Worm (Caenorhabditis elegans) whole organism, late embryonic: Measurements from ENCODE around the gene ppk-2.

Experiments
- C08G9.2 ChIP-seq: sonication (generic microtip); optimal IDR thresholded peaks from 2 replicates; lab custom pipeline; 2016; ENCODE audit warnings: mild to moderate bottlenecking, missing genetic modification characterization, moderate library complexity, missing compliant biosample characterization
- K02D7.2 ChIP-seq: sonication (generic microtip); optimal IDR thresholded peaks from 2 replicates; lab custom pipeline; 2017; ENCODE audit warnings: mild to moderate bottlenecking, missing genetic modification characterization, missing compliant biosample characterization
- K09A11.1 ChIP-seq: sonication (generic microtip); optimal IDR thresholded peaks from 2 replicates; lab custom pipeline; 2017; ENCODE audit warnings: antibody characterized with exemption, mild to moderate bottlenecking, missing genetic modification characterization, missing compliant biosample characterization; ENCODE audit not compliant: insufficient read depth
- T23F11.4 ChIP-seq: fragments of 200-800 bp; sonication (Bioruptor generic); optimal IDR thresholded peaks from 2 replicates; lab custom pipeline; 2018; ENCODE audit warnings: mild to moderate bottlenecking, missing genetic modification characterization, missing compliant biosample characterization
- Y22D7AL.16 ChIP-seq: sonication (generic microtip); optimal IDR thresholded peaks from 2 replicates; lab custom pipeline; 2016; ENCODE audit warnings: missing genetic modification characterization, missing compliant biosample characterization
- ahr-1 ChIP-seq: sonication (generic microtip); optimal IDR thresholded peaks from 2 replicates; lab custom pipeline; 2016; ENCODE audit warnings: missing genetic modification characterization, missing compliant biosample characterization
- ama-1 ChIP-seq: fragments of 150-350 bp; optimal IDR thresholded peaks from 2 replicates; lab custom pipeline; 2014
- ceh-19 ChIP-seq: fragments of 200-800 bp; sonication (Bioruptor generic); optimal IDR thresholded peaks from 2 replicates; lab custom pipeline; 2018; ENCODE audit warnings: mild to moderate bottlenecking, missing genetic modification characterization, missing compliant biosample characterization
- ceh-2 ChIP-seq: sonication (generic microtip); optimal IDR thresholded peaks from 2 replicates; lab custom pipeline; 2016; ENCODE audit warnings: missing genotype, missing genetic modification characterization, missing compliant biosample characterization
- ceh-24 ChIP-seq: sonication (generic microtip); optimal IDR thresholded peaks from 2 replicates; lab custom pipeline; 2016; ENCODE audit warnings: mild to moderate bottlenecking, missing genetic modification characterization, missing compliant biosample characterization
- ceh-31 ChIP-seq: sonication (generic microtip); optimal IDR thresholded peaks from 2 replicates; lab custom pipeline; 2016; ENCODE audit warnings: missing genetic modification characterization, missing compliant biosample characterization
- ceh-34 ChIP-seq: sonication (generic microtip); optimal IDR thresholded peaks from 2 replicates; lab custom pipeline; 2016; ENCODE audit warnings: mild to moderate bottlenecking, missing genetic modification characterization, missing compliant biosample characterization
- ceh-45 ChIP-seq: fragments of 200-800 bp; sonication (Bioruptor generic); IDR thresholded peaks from 2 replicates; pipeline ENCODE4 v1.3.6; 2022; ENCODE audit warnings: missing genetic modification reagents, missing genetic modification characterization, missing compliant biosample characterization
- ceh-48 ChIP-seq: sonication (generic microtip); optimal IDR thresholded peaks from 2 replicates; lab custom pipeline; 2016; ENCODE audit warnings: missing genetic modification characterization, inconsistent platforms, missing compliant biosample characterization
- dmd-4 ChIP-seq: sonication (generic microtip); optimal IDR thresholded peaks from 2 replicates; lab custom pipeline; 2016; ENCODE audit warnings: borderline replicate concordance, missing genetic modification characterization, missing compliant biosample characterization
- dve-1 ChIP-seq: sonication (generic microtip); optimal IDR thresholded peaks from 2 replicates; lab custom pipeline; 2017; ENCODE audit warnings: antibody characterized with exemption, mild to moderate bottlenecking, missing genetic modification characterization, missing compliant biosample characterization
- elt-2 ChIP-seq: sonication (generic microtip); optimal IDR thresholded peaks from 2 replicates; lab custom pipeline; 2016; ENCODE audit warnings: missing genetic modification reagents, missing genetic modification characterization, missing compliant biosample characterization
- elt-4 ChIP-seq: sonication (generic microtip); optimal IDR thresholded peaks from 2 replicates; lab custom pipeline; 2016; ENCODE audit warnings: missing genetic modification characterization, missing compliant biosample characterization
- ets-4 ChIP-seq: sonication (generic microtip); optimal IDR thresholded peaks from 2 replicates; lab custom pipeline; 2016; ENCODE audit warnings: missing genetic modification characterization, missing compliant biosample characterization
- fax-1 ChIP-seq: sonication (generic microtip); optimal IDR thresholded peaks from 2 replicates; lab custom pipeline; 2016; ENCODE audit warnings: missing genotype, missing genetic modification characterization, missing compliant biosample characterization
- hlh-13 ChIP-seq: fragments of 200-800 bp; sonication (Bioruptor generic); optimal IDR thresholded peaks from 2 replicates; lab custom pipeline; 2018; ENCODE audit warnings: mild to moderate bottlenecking, missing genetic modification characterization, missing compliant biosample characterization
- hlh-30 ChIP-seq: sonication (generic microtip); optimal IDR thresholded peaks from 2 replicates; lab custom pipeline; 2017; ENCODE audit warnings: antibody characterized with exemption, missing genetic modification characterization, missing compliant biosample characterization; ENCODE audit not compliant: insufficient read depth
- lim-6 ChIP-seq: sonication (generic microtip); optimal IDR thresholded peaks from 2 replicates; lab custom pipeline; 2016; ENCODE audit warnings: missing genetic modification characterization, missing compliant biosample characterization
- nfya-1 ChIP-seq: sonication (generic microtip); optimal IDR thresholded peaks from 2 replicates; lab custom pipeline; 2017; ENCODE audit warnings: missing genetic modification characterization, mild to moderate bottlenecking, missing compliant biosample characterization, antibody characterized with exemption, moderate library complexity
- nhr-232 ChIP-seq: sonication (generic microtip); optimal IDR thresholded peaks from 2 replicates; lab custom pipeline; 2016; ENCODE audit warnings: missing genetic modification characterization, missing compliant biosample characterization
- npax-4 ChIP-seq: sonication (generic microtip); optimal IDR thresholded peaks from 2 replicates; lab custom pipeline; 2016; ENCODE audit warnings: missing genetic modification characterization, missing compliant biosample characterization
- odd-2 ChIP-seq: sonication (generic microtip); optimal IDR thresholded peaks from 2 replicates; lab custom pipeline; 2017; ENCODE audit warnings: antibody characterized with exemption, mild to moderate bottlenecking, missing genetic modification characterization, missing compliant biosample characterization
- pag-3 ChIP-seq: sonication (generic microtip); optimal IDR thresholded peaks from 2 replicates; lab custom pipeline; 2016; ENCODE audit warnings: missing compliant biosample characterization, missing genetic modification characterization, borderline replicate concordance
- pha-4 ChIP-seq: fragments of 150-350 bp; optimal IDR thresholded peaks from 2 replicates; lab custom pipeline; 2018; ENCODE audit warnings: missing biosample characterization, missing genetic modification reagents, missing genetic modification characterization
- ref-2 ChIP-seq: sonication (generic microtip); optimal IDR thresholded peaks from 2 replicates; lab custom pipeline; 2016; ENCODE audit warnings: missing genetic modification characterization, missing compliant biosample characterization
- rnt-1 ChIP-seq: sonication (generic microtip); optimal IDR thresholded peaks from 2 replicates; lab custom pipeline; 2016; ENCODE audit warnings: missing genetic modification characterization, missing compliant biosample characterization
- sdc-2 ChIP-seq: sonication (generic microtip); optimal IDR thresholded peaks from 2 replicates; lab custom pipeline; 2016; ENCODE audit warnings: missing genotype, missing genetic modification characterization, missing compliant biosample characterization
- tbx-2 ChIP-seq: sonication (generic microtip); optimal IDR thresholded peaks from 2 replicates; lab custom pipeline; 2016; ENCODE audit warnings: missing genetic modification characterization, missing compliant biosample characterization
- unc-55 ChIP-seq: sonication (generic microtip); optimal IDR thresholded peaks from 2 replicates; lab custom pipeline; 2017; ENCODE audit warnings: missing biosample characterization, missing genetic modification reagents, missing genetic modification characterization
- unc-86 ChIP-seq: sonication (generic microtip); optimal IDR thresholded peaks from 2 replicates; lab custom pipeline; 2016; ENCODE audit warnings: missing genetic modification characterization, missing compliant biosample characterization

The ppk-2 gene

ce11 chrIII:2112601-2113176 is 10.6 kb downstream of the ppk-2 start:
- TF ChIP-seq elt-4 (tag; lab: Kevin White, UChicago) (no peak), K09A11.1 (tag; lab: Kevin White, UChicago) (no peak), ceh-48 (tag; lab: Kevin White, UChicago) (peak; percentile 97)

- no peak for TF ChIP-seq npax-4 (tag; lab: Kevin White, UChicago)
- no peak for TF ChIP-seq pha-4 (tag; lab: Kevin White, UChicago)
- TF ChIP-seq pag-3, result no peak
- TF ChIP-seq ceh-45, result no peak
- no peak for TF ChIP-seq ceh-34 (tag; lab: Kevin White, UChicago)
- TF ChIP-seq odd-2 (tag; lab: Kevin White, UChicago), result no peak
- TF ChIP-seq, all 69 proteins: peak for 0
These were observed 13.2 kb downstream of the ppk-2 start for ce11 chrIII:2115322-2115721.

- TF ChIP-seq lim-6 (tag; lab: Kevin White, UChicago) (no peak), K02D7.2 (tag; lab: Kevin White, UChicago) (no peak), unc-86 (tag; lab: Kevin White, UChicago) (no peak), ets-4 (no peak), dmd-4 (tag; lab: Kevin White, UChicago) (no peak), nhr-232 (tag; lab: Kevin White, UChicago) (no peak), ahr-1 (no peak), rnt-1 (tag; lab: Kevin White, UChicago) (no peak)
These were observed 14.7 kb downstream of the ppk-2 start, which contains the start of gene Y48G9A.11 for ce11 chrIII:2116797-2117196. Gene Y48G9A.11, minus strand, starts transcription at chrIII:2116897.

DNA sequence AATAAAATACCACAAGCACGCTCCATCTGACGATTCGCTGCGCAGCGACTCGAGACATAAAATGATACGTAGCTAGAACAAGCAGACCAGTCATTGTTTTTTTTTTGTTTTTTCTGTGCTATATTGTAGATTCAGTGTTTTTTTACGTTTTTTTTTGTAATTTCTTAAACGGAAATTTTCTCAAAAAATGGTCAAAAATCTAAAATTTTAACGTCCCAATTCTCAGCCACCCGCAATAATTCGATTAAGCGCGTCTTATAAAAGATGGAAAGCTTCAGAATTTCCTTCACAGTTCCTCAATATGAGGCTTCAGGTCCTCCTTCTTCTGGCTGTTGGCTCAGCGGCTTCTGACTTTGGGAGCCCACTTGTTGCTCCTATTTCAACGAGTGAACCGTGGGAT is 15.4 kb downstream of the ppk-2 start, which contains the start of gene Y48G9A.6:
Gene Y48G9A.6 (plus strand): TSS at position 301 of the 400 bp plus-strand sequence.
- TF ChIP-seq ref-2, result no peak
- TF ChIP-seq Y22D7AL.16 (tag; lab: Kevin White, UChicago), result no peak
- no peak for TF ChIP-seq elt-2 (tag; lab: Kevin White, UChicago)
- no peak for TF ChIP-seq C08G9.2 (tag; lab: Kevin White, UChicago)
- no peak for TF ChIP-seq ceh-19 (GFP tag; lab: Kevin White, UChicago)
- TF ChIP-seq ceh-24 (tag; lab: Kevin White, UChicago), result no peak
- no peak for TF ChIP-seq hlh-13 (GFP tag; lab: Kevin White, UChicago)
- no peak for TF ChIP-seq T23F11.4 (GFP tag; lab: Kevin White, UChicago)
- TF ChIP-seq npax-4 (tag; lab: Kevin White, UChicago), result no peak
- no peak for TF ChIP-seq dve-1 (tag; lab: Kevin White, UChicago)
- no peak for TF ChIP-seq ahr-1
- TF ChIP-seq ceh-2 (tag; lab: Kevin White, UChicago), result no peak
- TF ChIP-seq K02D7.2 (tag; lab: Kevin White, UChicago), result no peak
- no peak for TF ChIP-seq pha-4 (tag; lab: Kevin White, UChicago)
- TF ChIP-seq ceh-31 (tag; lab: Kevin White, UChicago), result no peak
- TF ChIP-seq ama-1, result no peak

- peak; percentile 10 for TF ChIP-seq elt-2 (tag; lab: Kevin White, UChicago)
- no peak for TF ChIP-seq unc-55 (GFP tag; lab: Kevin White, UChicago)
- TF ChIP-seq, all 69 proteins: peak for 1
These were observed 21.6 kb downstream of the ppk-2 start, which contains the start of gene frl-1 for ce11 chrIII:2123673-2124187. Gene frl-1, plus strand, starts transcription at chrIII:2124137.

ce11 chrIII:2125936-2126335 is 23.8 kb downstream of the ppk-2 start:
- TF ChIP-seq elt-2 (tag; lab: Kevin White, UChicago) (peak; percentile 20), tbx-2 (peak; percentile 49), fax-1 (tag; lab: Kevin White, UChicago) (no peak), ceh-31 (tag; lab: Kevin White, UChicago) (peak; percentile 66), unc-55 (GFP tag; lab: Kevin White, UChicago) (peak; percentile 81), K09A11.1 (tag; lab: Kevin White, UChicago) (peak; percentile 39), sdc-2 (no peak), ceh-2 (tag; lab: Kevin White, UChicago) (no peak), ref-2 (peak; percentile 42), rnt-1 (tag; lab: Kevin White, UChicago) (peak; percentile 30), hlh-30 (peak; percentile 50), nfya-1 (tag; lab: Kevin White, UChicago) (peak; percentile 53)
